Worm (Caenorhabditis elegans) whole organism, L4 larva: ENCODE measurements around the gene hlh-1.

Source experiments
- aly-2 ChIP-seq: sonication (generic microtip); optimal IDR thresholded peaks from 2 replicates; lab custom pipeline; 2018; ENCODE audit warnings: missing biosample characterization, missing genetic modification characterization
- dmd-8 ChIP-seq: fragments of 200-800 bp; sonication (Bioruptor generic); IDR thresholded peaks from 2 replicates; pipeline ENCODE4 v1.3.6; 2022; ENCODE audit warnings: missing genetic modification characterization, missing compliant biosample characterization
- lin-39 ChIP-seq: fragments of 150-350 bp; optimal IDR thresholded peaks from 2 replicates; lab custom pipeline; 2014; ENCODE audit warnings: missing biosample characterization, missing genetic modification reagents, missing genetic modification characterization
- mdl-1 ChIP-seq, 2 experiments: fragments of 150-350 bp in 1 of 2; sonication (generic microtip) in 1 of 2; optimal IDR thresholded peaks; 2 replicates each; lab custom pipeline; 2014 to 2017; ENCODE audit warnings: missing biosample characterization in 2 of 2, missing genetic modification characterization in 2 of 2
- mep-1 ChIP-seq: fragments of 150-350 bp; sonication (generic microtip); optimal IDR thresholded peaks from 3 replicates; lab custom pipeline; 2014; ENCODE audit warnings: missing biosample characterization, missing genetic modification characterization
- nhr-76 ChIP-seq: fragments of 150-350 bp; optimal IDR thresholded peaks from 2 replicates; lab custom pipeline; 2014; ENCODE audit warnings: missing biosample characterization, missing genetic modification characterization
- php-3 ChIP-seq: fragments of 200-800 bp; sonication (Bioruptor generic); IDR thresholded peaks from 2 replicates; pipeline ENCODE4 v1.3.6; 2022; ENCODE audit warnings: missing genetic modification reagents, missing genetic modification characterization, missing compliant biosample characterization
- zfp-3 ChIP-seq: fragments of 200-800 bp; sonication (Bioruptor generic); conservative IDR thresholded peaks from 2 replicates; pipeline ENCODE4 v1.3.6; 2022; ENCODE audit warnings: missing genetic modification reagents, missing genetic modification characterization, missing compliant biosample characterization
- ztf-11 ChIP-seq: fragments of 150-350 bp; optimal IDR thresholded peaks from 2 replicates; lab custom pipeline; 2014; ENCODE audit warnings: missing biosample characterization, missing genetic modification characterization

DNA sequence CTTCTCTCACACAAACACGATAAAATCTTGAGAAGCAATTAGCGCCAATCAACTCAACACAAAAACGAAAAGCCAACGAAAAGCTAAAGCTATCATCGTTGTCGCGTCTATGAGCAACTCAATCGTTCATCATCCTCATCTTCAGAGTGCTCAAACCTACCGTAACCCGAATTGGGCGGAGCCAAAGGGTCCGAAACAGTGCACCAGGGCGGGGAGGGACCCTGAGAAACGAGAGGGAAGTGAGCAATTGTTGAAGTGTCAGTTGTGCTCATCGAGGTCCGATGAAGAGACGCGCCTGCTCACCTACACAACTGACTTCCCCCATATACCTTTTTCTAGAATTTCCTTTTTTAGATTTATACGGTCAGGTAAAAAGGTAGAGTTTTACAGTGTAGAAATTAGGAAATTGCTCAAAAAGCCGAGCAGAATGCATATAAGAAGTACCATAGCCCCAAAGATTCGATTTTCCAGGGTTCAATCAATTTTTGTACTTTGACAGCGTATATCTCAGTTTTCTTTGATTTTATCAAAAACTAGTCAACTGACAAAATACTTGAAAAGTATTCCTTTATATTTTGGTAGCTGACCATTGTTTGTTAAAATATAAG, at the start of gene hlh-1:
- TF ChIP-seq mep-1 (tag; lab: Kevin White, UChicago) (no peak), zfp-3 (GFP tag; lab: Robert Waterston, UW) (no peak), ztf-11 (tag; lab: Kevin White, UChicago) (no peak), nhr-76 (tag; lab: Kevin White, UChicago) (no peak), lin-39 (tag; lab: Kevin White, UChicago) (no peak), dmd-8 (GFP tag; lab: Robert Waterston, UW) (no peak), mdl-1 (tag; optimal IDR thresholded peaks at IDR 0.05; lab: Kevin White, UChicago) (no peak), aly-2 (no peak), php-3 (GFP tag; lab: Robert Waterston, UW) (no peak)
